Worm (Caenorhabditis elegans): ENCODE data around the gene F21C10.19.

DNA sequence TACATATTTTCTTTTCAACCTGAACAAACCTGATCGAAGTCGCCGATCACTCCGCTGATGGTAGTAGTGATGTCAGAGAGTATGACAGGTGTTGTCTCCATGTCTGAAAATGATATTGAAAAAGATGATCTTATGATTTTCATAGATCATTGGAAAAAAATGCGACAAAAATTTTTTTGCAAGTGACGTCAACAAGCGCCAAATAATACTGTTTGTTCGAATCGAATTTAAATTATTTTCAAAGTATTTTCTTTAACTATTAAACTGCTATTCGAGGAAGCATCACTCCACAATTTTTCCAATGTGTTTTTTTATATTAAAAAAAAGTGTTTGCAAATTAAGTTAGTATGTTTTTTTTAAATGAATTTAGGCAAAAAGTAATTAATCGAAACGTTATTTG is 6.8 kb downstream of the F21C10.19 start, which contains the start of gene pitr-2:
- TF ChIP-seq ref-1 (GFP tag; conservative IDR thresholded peaks at IDR 0.05) = no peak
- no peak for TF ChIP-seq med-1 (GFP tag; optimal IDR thresholded peaks at IDR 0.05; ENCODE audit: insufficient read depth)

Data from whole organism, midembryonic.